Fruit fly (Drosophila melanogaster): ENCODE data around the gene IntS11.

DNA sequence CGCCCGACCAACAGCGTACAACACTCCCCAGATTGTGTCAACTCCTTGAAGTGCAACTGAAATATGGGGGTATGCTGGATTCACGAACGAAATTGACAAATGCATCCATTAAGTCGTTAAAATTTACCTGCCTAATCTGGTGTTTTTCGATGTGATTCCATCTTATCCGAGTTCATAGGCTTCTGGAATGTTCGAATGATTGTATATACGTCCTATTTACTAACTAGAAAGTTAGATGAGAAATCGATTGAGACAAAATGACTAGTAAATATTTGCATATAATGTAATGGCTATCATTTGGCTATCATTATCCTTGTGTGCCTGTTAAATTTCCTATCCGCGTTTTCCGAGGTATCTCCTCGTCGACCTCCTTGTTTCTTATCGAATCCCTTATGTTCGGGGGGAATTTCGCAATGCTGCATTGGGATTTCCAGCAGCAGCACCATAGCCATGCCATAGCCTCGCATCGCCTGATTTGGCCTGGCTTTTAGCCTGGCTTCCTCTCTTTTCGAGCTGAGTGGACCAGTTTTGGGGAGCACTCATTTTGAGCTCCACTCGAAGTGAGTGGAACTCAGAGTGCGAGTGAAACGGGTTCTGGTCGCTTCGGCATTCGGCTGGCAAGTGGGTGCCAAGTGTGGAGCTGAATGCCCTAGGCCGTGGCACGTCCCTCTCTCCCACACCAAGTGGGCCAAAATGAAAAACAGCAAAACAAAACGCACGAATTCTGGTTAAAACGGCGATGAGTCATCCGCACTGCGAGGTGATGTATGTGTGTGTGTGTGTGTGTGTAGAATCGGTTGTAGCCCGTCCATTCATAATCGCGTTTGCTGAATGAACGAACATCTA, 33.2 kb downstream of the IntS11 start:
- TF ChIP-seq CG5204 (GFP tag; optimal IDR thresholded peaks at IDR 0.05) (no peak), pad (GFP tag; optimal IDR thresholded peaks at IDR 0.05) (no peak), CG7045 (GFP tag; optimal IDR thresholded peaks at IDR 0.05) (no peak), toe (GFP tag; optimal IDR thresholded peaks at IDR 0.05) (no peak), Hr96 (GFP tag; optimal IDR thresholded peaks at IDR 0.05) (no peak), CG33017 (tag; optimal IDR thresholded peaks at IDR 0.05) (no peak), cnc (optimal IDR thresholded peaks at IDR 0.05) (no peak), tj (GFP tag; optimal IDR thresholded peaks at IDR 0.05) (no peak), bab1 (GFP tag; optimal IDR thresholded peaks at IDR 0.05) (no peak), CG14711 (tag; optimal IDR thresholded peaks at IDR 0.05) (no peak)
